Fruit fly (Drosophila melanogaster) whole organism, embryonic: ENCODE results near the gene CG7332.

Experiments
- Abd-B ChIP-seq: fragments of 200-800 bp; sonication (Bioruptor generic); optimal IDR thresholded peaks from 2 replicates; lab custom pipeline; 2018; ENCODE audit warnings: missing biosample characterization, mild to moderate bottlenecking, missing genetic modification characterization, moderate library complexity
- Ada2b ChIP-seq: fragments of 200-800 bp; sonication (Bioruptor generic); IDR thresholded peaks from 2 replicates; pipeline ENCODE4 v1.3.6; 2022; ENCODE audit warnings: missing biosample characterization, missing genetic modification characterization
- CG10462 ChIP-seq: fragments of 200-800 bp; sonication (Bioruptor generic); optimal IDR thresholded peaks from 2 replicates; lab custom pipeline; 2016; ENCODE audit warnings: missing biosample characterization, missing genetic modification characterization
- CG10565 ChIP-seq: fragments of 200-800 bp; sonication (Bioruptor generic); optimal IDR thresholded peaks from 3 replicates; lab custom pipeline; 2016; ENCODE audit warnings: missing biosample characterization, mild to moderate bottlenecking, missing genetic modification characterization
- CG10959 ChIP-seq: fragments of 200-800 bp; sonication (Bioruptor generic); IDR thresholded peaks from 2 replicates; pipeline ENCODE4 v1.3.6; 2022; ENCODE audit warnings: missing biosample characterization, missing genetic modification characterization
- CG13287 ChIP-seq: fragments of 200-800 bp; sonication (Bioruptor generic); IDR thresholded peaks from 2 replicates; pipeline ENCODE4 v1.3.6; 2022; ENCODE audit warnings: missing biosample characterization, missing genetic modification characterization; ENCODE audit not compliant: partially characterized antibody
- CG14710 ChIP-seq: fragments of 200-800 bp; sonication (Bioruptor generic); optimal IDR thresholded peaks from 3 replicates; lab custom pipeline; 2019; ENCODE audit warnings: missing biosample characterization, mild to moderate bottlenecking, missing genetic modification characterization, moderate library complexity
- CG15073 ChIP-seq: fragments of 200-800 bp; sonication (Bioruptor generic); optimal IDR thresholded peaks from 2 replicates; lab custom pipeline; 2016; ENCODE audit warnings: missing biosample characterization, missing genetic modification characterization
- CG15601 ChIP-seq: fragments of 200-800 bp; sonication (Bioruptor generic); optimal IDR thresholded peaks from 3 replicates; lab custom pipeline; 2019; ENCODE audit warnings: missing biosample characterization, mild to moderate bottlenecking, missing genetic modification characterization, moderate library complexity
- CG1602 ChIP-seq: fragments of 200-800 bp; sonication (Bioruptor generic); optimal IDR thresholded peaks from 3 replicates; lab custom pipeline; 2016; ENCODE audit warnings: missing biosample characterization, missing genetic modification characterization
- CG2116 ChIP-seq: fragments of 200-800 bp; sonication (Bioruptor generic); optimal IDR thresholded peaks from 3 replicates; lab custom pipeline; 2018; ENCODE audit warnings: missing biosample characterization, mild to moderate bottlenecking, missing genetic modification characterization
- CG2129 ChIP-seq: fragments of 200-800 bp; sonication (Bioruptor generic); IDR thresholded peaks from 2 replicates; pipeline ENCODE4 v1.3.6; 2022; ENCODE audit warnings: missing biosample characterization, missing genetic modification characterization; ENCODE audit not compliant: partially characterized antibody
- CG2712 ChIP-seq: fragments of 200-800 bp; optimal IDR thresholded peaks from 3 replicates; lab custom pipeline; 2019; ENCODE audit warnings: missing biosample characterization, mild to moderate bottlenecking, missing genetic modification characterization, moderate library complexity
- CG31224 ChIP-seq: fragments of 200-800 bp; sonication (Bioruptor generic); IDR thresholded peaks from 2 replicates; pipeline ENCODE4 v1.3.6; 2022; ENCODE audit warnings: missing biosample characterization, missing genetic modification characterization
- CG32772 ChIP-seq: fragments of 200-800 bp; sonication (Bioruptor generic); IDR thresholded peaks from 2 replicates; pipeline ENCODE4 v1.3.6; 2022; ENCODE audit warnings: missing biosample characterization, missing genetic modification characterization
- CG33213 ChIP-seq: fragments of 200-800 bp; sonication (Bioruptor generic); optimal IDR thresholded peaks from 3 replicates; lab custom pipeline; 2016; ENCODE audit warnings: missing biosample characterization, missing genetic modification characterization
- CG3847 ChIP-seq: fragments of 200-800 bp; sonication (Bioruptor generic); IDR thresholded peaks from 2 replicates; pipeline ENCODE4 v1.3.6; 2022; ENCODE audit warnings: missing biosample characterization, missing genetic modification characterization
- CG6272 ChIP-seq: fragments of 200-800 bp; sonication (Bioruptor generic); IDR thresholded peaks from 2 replicates; pipeline ENCODE4 v1.3.6; 2022; ENCODE audit warnings: missing biosample characterization, missing genetic modification characterization
- CG7271 ChIP-seq: fragments of 200-800 bp; sonication (Bioruptor generic); optimal IDR thresholded peaks from 2 replicates; lab custom pipeline; 2018; ENCODE audit warnings: missing biosample characterization, mild to moderate bottlenecking, missing genetic modification characterization, moderate library complexity
- CG7357 ChIP-seq: fragments of 200-800 bp; sonication (Bioruptor generic); IDR thresholded peaks from 3 replicates; pipeline ENCODE4 v1.3.6; 2022; ENCODE audit warnings: missing biosample characterization, missing genetic modification characterization
- CG7556 ChIP-seq: fragments of 200-800 bp; sonication (Bioruptor generic); optimal IDR thresholded peaks from 2 replicates; lab custom pipeline; 2017; ENCODE audit warnings: missing biosample characterization, mild to moderate bottlenecking, missing genetic modification characterization
- CG9727 ChIP-seq: fragments of 200-800 bp; sonication (Bioruptor generic); optimal IDR thresholded peaks from 3 replicates; lab custom pipeline; 2017; ENCODE audit warnings: missing biosample characterization, mild to moderate bottlenecking, missing genetic modification characterization
- Camta ChIP-seq: fragments of 200-800 bp; sonication (Bioruptor generic); optimal IDR thresholded peaks from 2 replicates; lab custom pipeline; 2016; ENCODE audit warnings: missing biosample characterization, missing genetic modification characterization
- Dip2 ChIP-seq: fragments of 200-800 bp; sonication (Bioruptor generic); IDR thresholded peaks from 2 replicates; pipeline ENCODE4 v1.3.6; 2022; ENCODE audit warnings: missing biosample characterization, missing genetic modification characterization
- ERR ChIP-seq: fragments of 200-800 bp; sonication (Bioruptor generic); optimal IDR thresholded peaks from 2 replicates; lab custom pipeline; 2016; ENCODE audit warnings: missing biosample characterization, missing genetic modification characterization
- Eip74EF ChIP-seq, 2 experiments: fragments of 200-800 bp in 1 of 2; fragments of >200 bp in 1 of 2; sonication (Bioruptor generic) in 1 of 2; optimal IDR thresholded peaks; 2 replicates each; lab custom pipeline; 2017 to 2019; ENCODE audit warnings: missing biosample characterization in 2 of 2, missing genetic modification characterization in 2 of 2, mild to moderate bottlenecking in 1 of 2, moderate library complexity in 1 of 2
- Fer1 ChIP-seq: fragments of 200-800 bp; sonication (Bioruptor generic); optimal IDR thresholded peaks from 2 replicates; lab custom pipeline; 2017; ENCODE audit warnings: missing biosample characterization, mild to moderate bottlenecking, missing genetic modification characterization
- HLH54F ChIP-seq: fragments of 200-800 bp; sonication (Bioruptor generic); optimal IDR thresholded peaks from 3 replicates; lab custom pipeline; 2016; ENCODE audit warnings: missing biosample characterization, missing genetic modification characterization
- Hr39 ChIP-seq: fragments of >200 bp; optimal IDR thresholded peaks from 2 replicates; lab custom pipeline; 2017
- Opbp ChIP-seq: fragments of 200-800 bp; sonication (Bioruptor generic); IDR thresholded peaks from 3 replicates; pipeline ENCODE4 v1.3.6; 2022; ENCODE audit warnings: missing biosample characterization, missing genetic modification characterization; ENCODE audit not compliant: partially characterized antibody
- Trl ChIP-seq, 3 experiments: fragments of >200 bp in 2 of 3; fragments of 200-800 bp in 1 of 3; sonication (Bioruptor generic) in 1 of 3; optimal IDR thresholded peaks; 2 replicates in 1 of 3; 3 replicates in 2 of 3; lab custom pipeline; 2016 to 2017; ENCODE audit warnings: missing biosample characterization in 1 of 3, missing genetic modification characterization in 1 of 3
- Xrp1 ChIP-seq: fragments of 200-800 bp; sonication (Bioruptor generic); IDR thresholded peaks from 2 replicates; pipeline ENCODE4 v1.3.6; 2022; ENCODE audit warnings: missing biosample characterization, missing genetic modification characterization
- amos ChIP-seq: fragments of 200-800 bp; sonication (Bioruptor generic); IDR thresholded peaks from 2 replicates; pipeline ENCODE4 v1.3.6; 2022; ENCODE audit warnings: missing biosample characterization, missing genetic modification characterization; ENCODE audit not compliant: partially characterized antibody
- ap ChIP-seq: fragments of 200-800 bp; sonication (Bioruptor generic); IDR thresholded peaks from 2 replicates; pipeline ENCODE4 v1.3.6; 2022; ENCODE audit warnings: missing biosample characterization, missing genetic modification characterization
- ash1 ChIP-seq: fragments of 200-800 bp; sonication (Bioruptor generic); optimal IDR thresholded peaks from 2 replicates; lab custom pipeline; 2018; ENCODE audit warnings: missing biosample characterization, mild to moderate bottlenecking, missing genetic modification characterization
- caup ChIP-seq: fragments of 200-800 bp; sonication (Bioruptor generic); optimal IDR thresholded peaks from 3 replicates; lab custom pipeline; 2017; ENCODE audit warnings: missing biosample characterization, mild to moderate bottlenecking, missing genetic modification characterization, moderate library complexity; ENCODE audit not compliant: severe bottlenecking
- chif ChIP-seq, 2 experiments: fragments of 200-800 bp; sonication (Bioruptor generic); optimal IDR thresholded peaks; 3 replicates each; lab custom pipeline; 2016; ENCODE audit warnings: missing biosample characterization in 2 of 2, missing genetic modification characterization in 2 of 2
- corto ChIP-seq: fragments of 200-800 bp; sonication (Bioruptor generic); optimal IDR thresholded peaks from 2 replicates; lab custom pipeline; 2016; ENCODE audit warnings: missing biosample characterization, mild to moderate bottlenecking, missing genetic modification characterization, moderate library complexity
- crc ChIP-seq: fragments of 200-800 bp; sonication (Bioruptor generic); optimal IDR thresholded peaks from 2 replicates; lab custom pipeline; 2016; ENCODE audit warnings: missing biosample characterization, missing genetic modification characterization
- dimm ChIP-seq: fragments of 200-800 bp; sonication (Bioruptor generic); IDR thresholded peaks from 2 replicates; pipeline ENCODE4 v1.3.6; 2022; ENCODE audit warnings: missing biosample characterization, missing genetic modification characterization
- en ChIP-seq: fragments of 200-800 bp; sonication (Bioruptor generic); optimal IDR thresholded peaks from 2 replicates; lab custom pipeline; 2016; ENCODE audit warnings: missing biosample characterization, missing genetic modification characterization
- jing ChIP-seq: fragments of 200-800 bp; sonication (Bioruptor generic); optimal IDR thresholded peaks from 2 replicates; lab custom pipeline; 2018; ENCODE audit warnings: missing biosample characterization, mild to moderate bottlenecking, missing genetic modification characterization
- lilli ChIP-seq: fragments of 200-800 bp; sonication (Bioruptor generic); optimal IDR thresholded peaks from 3 replicates; lab custom pipeline; 2016; ENCODE audit warnings: missing biosample characterization, missing genetic modification characterization
- mld ChIP-seq: fragments of 200-800 bp; sonication (Bioruptor generic); IDR thresholded peaks from 3 replicates; pipeline ENCODE4 v1.3.6; 2022; ENCODE audit warnings: missing biosample characterization, missing genetic modification characterization; ENCODE audit not compliant: partially characterized antibody
- onecut ChIP-seq: fragments of 200-800 bp; sonication (Bioruptor generic); IDR thresholded peaks from 2 replicates; pipeline ENCODE4 v1.3.6; 2022; ENCODE audit warnings: missing biosample characterization, missing genetic modification characterization
- otp ChIP-seq: fragments of 200-800 bp; sonication (Bioruptor generic); IDR thresholded peaks from 3 replicates; pipeline ENCODE4, ENCODE4 v1.3.6; 2022; ENCODE audit warnings: missing biosample characterization, missing genetic modification characterization
- pum ChIP-seq: fragments of 200-800 bp; sonication (Bioruptor generic); optimal IDR thresholded peaks from 2 replicates; lab custom pipeline; 2016; ENCODE audit warnings: missing biosample characterization, missing genetic modification characterization
- wor ChIP-seq: fragments of 200-800 bp; sonication (Bioruptor generic); IDR thresholded peaks from 2 replicates; pipeline ENCODE4 v1.3.6; 2022; ENCODE audit warnings: missing biosample characterization, missing genetic modification characterization
- zen2 ChIP-seq: fragments of 200-800 bp; sonication (Bioruptor generic); IDR thresholded peaks from 3 replicates; pipeline ENCODE4 v1.3.6; 2022; ENCODE audit warnings: missing biosample characterization, missing genetic modification characterization; ENCODE audit not compliant: partially characterized antibody

CG7332 gene

dm6 chrX:18883999-18884671 lies at the start of gene CG7332 (continued):
- no peak for TF ChIP-seq dimm (GFP tag; lab: Robert Waterston, UW)
- TF ChIP-seq zen2 (GFP tag; lab: Robert Waterston, UW) = no peak
- TF ChIP-seq crc (GFP tag; lab: Kevin White, UChicago) = no peak
- 0 out of 2 replicates have a peak, but pooled peaks have one; percentile 33 for TF ChIP-seq Xrp1 (GFP tag; lab: Robert Waterston, UW)
- no peak for TF ChIP-seq Ada2b (GFP tag; lab: Robert Waterston, UW)
- TF ChIP-seq CG2129 (GFP tag; lab: Robert Waterston, UW) = 0 out of 2 replicates have a peak, but pooled peaks have one; percentile 11
- peak; percentile 14 for TF ChIP-seq CG2712
- no peak for TF ChIP-seq ap (GFP tag; lab: Robert Waterston, UW)
- TF ChIP-seq Camta (GFP tag; lab: Kevin White, UChicago) = no peak
- no peak for TF ChIP-seq CG7271
- no peak for TF ChIP-seq ash1 (GFP tag; lab: Kevin White, UChicago)
- no peak for TF ChIP-seq CG15601 (tag; lab: Kevin White, UChicago)
- TF ChIP-seq CG1602 (GFP tag; lab: Kevin White, UChicago) = no peak
- TF ChIP-seq CG2116 (GFP tag; lab: Kevin White, UChicago) = peak; percentile 94
- no peak for TF ChIP-seq pum (GFP tag; lab: Kevin White, UChicago)
- TF ChIP-seq mld (GFP tag; lab: Robert Waterston, UW) = peak; percentile 59; the same call in 1 of the 3 replicates
- peak; percentile 54; the same call in 1 of the 3 replicates for TF ChIP-seq Opbp
- TF ChIP-seq CG10462 (GFP tag; lab: Kevin White, UChicago) = no peak
- no peak for TF ChIP-seq Dip2 (GFP tag; lab: Robert Waterston, UW)
- TF ChIP-seq CG7357 = no peak
- peak; percentile 8 for TF ChIP-seq lilli
- TF ChIP-seq CG10565 (GFP tag; lab: Kevin White, UChicago) = no peak
- no peak for TF ChIP-seq Fer1
- TF ChIP-seq Trl (optimal IDR thresholded peaks at IDR 0.05; lab: Kevin White, UChicago) = no peak
- TF ChIP-seq Trl (GFP tag; optimal IDR thresholded peaks at IDR 0.05; lab: Kevin White, UChicago) = no peak
- peak; percentile 67 for TF ChIP-seq amos (GFP tag; lab: Robert Waterston, UW)
- no peak for TF ChIP-seq HLH54F (GFP tag; lab: Kevin White, UChicago)
- TF ChIP-seq wor (GFP tag; lab: Robert Waterston, UW) = no peak
- no peak for TF ChIP-seq ERR (GFP tag; lab: Kevin White, UChicago)
- no peak for TF ChIP-seq chif (GFP tag; optimal IDR thresholded peaks at IDR 0.05; lab: Kevin White, UChicago)
- peak; percentile 63 for TF ChIP-seq CG13287
- TF ChIP-seq CG10959 (GFP tag; lab: Robert Waterston, UW) = no peak
- TF ChIP-seq Hr39 (lab: Kevin White, UChicago) = no peak
- no peak for TF ChIP-seq CG7556 (GFP tag; lab: Kevin White, UChicago)
- no peak for TF ChIP-seq en (GFP tag; lab: Kevin White, UChicago)
- no peak for TF ChIP-seq CG15073 (GFP tag; lab: Kevin White, UChicago)
- no peak for TF ChIP-seq Abd-B (GFP tag; lab: Kevin White, UChicago)
- peak; percentile 50; the same call in 1 of the 2 replicates for TF ChIP-seq onecut (GFP tag; lab: Robert Waterston, UW)
- TF ChIP-seq CG6272 (GFP tag; lab: Robert Waterston, UW) = no peak
- TF ChIP-seq CG32772 (GFP tag; lab: Robert Waterston, UW) = no peak
- TF ChIP-seq corto (GFP tag; lab: Kevin White, UChicago) = no peak
- TF ChIP-seq CG33213 (GFP tag; lab: Kevin White, UChicago) = peak; percentile 17
- TF ChIP-seq otp = no peak
- TF ChIP-seq CG9727 (GFP tag; lab: Kevin White, UChicago) = no peak
- TF ChIP-seq jing (GFP tag; lab: Kevin White, UChicago) = no peak
- peak; percentile 11 for TF ChIP-seq CG14710 (tag; lab: Kevin White, UChicago)
- no peak for TF ChIP-seq Eip74EF (GFP tag; optimal IDR thresholded peaks at IDR 0.05; lab: Kevin White, UChicago)
- no peak for TF ChIP-seq CG3847 (GFP tag; lab: Robert Waterston, UW)
- TF ChIP-seq CG31224 (GFP tag; lab: Robert Waterston, UW) = no peak
- no peak for TF ChIP-seq caup (GFP tag; lab: Kevin White, UChicago)
